Fruit fly (Drosophila melanogaster): Measurements from ENCODE around the gene RpL30.

RpL30 gene

dm6 chr2L:19009130-19009529, at the start of gene RpL30 (continued):
- peak; percentile 85 for TF ChIP-seq Abd-B (GFP tag; optimal IDR thresholded peaks at IDR 0.05)
- TF ChIP-seq pita (GFP tag; optimal IDR thresholded peaks at IDR 0.05), result peak; percentile 100
- peak; percentile 56 for TF ChIP-seq sisA (GFP tag; IDR thresholded peaks at IDR 0.05)
- peak; percentile 26; the same call in 1 of the 3 replicates for TF ChIP-seq Doc3 (GFP tag; IDR thresholded peaks at IDR 0.05; ENCODE audit: partially characterized antibody)
- TF ChIP-seq MESR4 (GFP tag; optimal IDR thresholded peaks at IDR 0.05), result peak; percentile 100
- TF ChIP-seq vvl (GFP tag; IDR thresholded peaks at IDR 0.05), result peak; percentile 97
- TF ChIP-seq shn (GFP tag; optimal IDR thresholded peaks at IDR 0.05), result peak; percentile 87
- TF ChIP-seq gro (GFP tag; optimal IDR thresholded peaks at IDR 0.05), result peak; percentile 90
- TF ChIP-seq CG2199 (GFP tag; IDR thresholded peaks at IDR 0.05), result peak; percentile 86
- TF ChIP-seq Mrtf (GFP tag; IDR thresholded peaks at IDR 0.05), result peak; percentile 57; the same call in 2 of the 3 replicates
- TF ChIP-seq pfk (GFP tag; optimal IDR thresholded peaks at IDR 0.05), result peak; percentile 83
- peak; percentile 90 for TF ChIP-seq grn (GFP tag; optimal IDR thresholded peaks at IDR 0.05)
- peak; percentile 60 for TF ChIP-seq CG30020 (tag; optimal IDR thresholded peaks at IDR 0.05)
- peak; percentile 95 for TF ChIP-seq Max (GFP tag; optimal IDR thresholded peaks at IDR 0.05)
- no peak for TF ChIP-seq zen2 (GFP tag; IDR thresholded peaks at IDR 0.05; ENCODE audit: partially characterized antibody)
- peak; percentile 95 for TF ChIP-seq CG9727 (GFP tag; optimal IDR thresholded peaks at IDR 0.05)
- TF ChIP-seq CG33213 (GFP tag; optimal IDR thresholded peaks at IDR 0.05), result peak; percentile 98
- TF ChIP-seq salm (tag; optimal IDR thresholded peaks at IDR 0.05), result peak; percentile 92
- TF ChIP-seq Neu2 (GFP tag; optimal IDR thresholded peaks at IDR 0.05; ENCODE audit: borderline replicate concordance), result peak; percentile 58
- TF ChIP-seq CG1602 (GFP tag; optimal IDR thresholded peaks at IDR 0.05), result peak; percentile 65
- TF ChIP-seq sens (GFP tag), result peak; percentile 97
- peak; percentile 99 for TF ChIP-seq E2f2 (GFP tag; IDR thresholded peaks at IDR 0.05)
- peak; percentile 72 for TF ChIP-seq Adf1 (GFP tag; IDR thresholded peaks at IDR 0.05)
- peak; percentile 70 for TF ChIP-seq Elba2 (GFP tag; optimal IDR thresholded peaks at IDR 0.05)
- TF ChIP-seq Sry-δ (GFP tag; optimal IDR thresholded peaks at IDR 0.05), result peak; percentile 82
- peak; percentile 51 for TF ChIP-seq fd96Cb (tag; optimal IDR thresholded peaks at IDR 0.05)
- TF ChIP-seq ttk (GFP tag; IDR thresholded peaks at IDR 0.05), result peak; percentile 74
- peak; percentile 99 for TF ChIP-seq ci (GFP tag; IDR thresholded peaks at IDR 0.05)
- TF ChIP-seq Six4 (GFP tag; optimal IDR thresholded peaks at IDR 0.05), result peak; percentile 73
- TF ChIP-seq CG4360 (GFP tag; IDR thresholded peaks at IDR 0.05), result peak; percentile 70
- peak; percentile 84 for TF ChIP-seq Hey (tag; optimal IDR thresholded peaks at IDR 0.05)
- TF ChIP-seq CG2712 (tag; optimal IDR thresholded peaks at IDR 0.05), result peak; percentile 87
- peak; percentile 72 for TF ChIP-seq lmd (GFP tag; IDR thresholded peaks at IDR 0.05)
- no peak for TF ChIP-seq Dfd (GFP tag; optimal IDR thresholded peaks at IDR 0.05)
- TF ChIP-seq CG15011 (GFP tag; optimal IDR thresholded peaks at IDR 0.05), result peak; percentile 89
- 0 out of 3 replicates have a peak, but pooled peaks have one; percentile 55 for TF ChIP-seq CG34224 (GFP tag; IDR thresholded peaks at IDR 0.05; ENCODE audit: partially characterized antibody)
- TF ChIP-seq CG4404 (GFP tag; IDR thresholded peaks at IDR 0.05), result peak; percentile 52; the same call in 1 of the 2 replicates
- TF ChIP-seq CG11723 (GFP tag; optimal IDR thresholded peaks at IDR 0.05), result peak; percentile 89
- TF ChIP-seq Rfx (GFP tag; IDR thresholded peaks at IDR 0.05), result peak; percentile 93
- TF ChIP-seq Lim3 (GFP tag; IDR thresholded peaks at IDR 0.05), result no peak
- peak; percentile 84 for TF ChIP-seq en (GFP tag; optimal IDR thresholded peaks at IDR 0.05)
- TF ChIP-seq CG4707 (GFP tag; optimal IDR thresholded peaks at IDR 0.05), result peak; percentile 94
- TF ChIP-seq HmgZ (tag; optimal IDR thresholded peaks at IDR 0.05), result peak; percentile 97
- TF ChIP-seq gem (tag; optimal IDR thresholded peaks at IDR 0.05), result peak; percentile 75
- TF ChIP-seq Xbp1 (GFP tag; optimal IDR thresholded peaks at IDR 0.05), result peak; percentile 87
- TF ChIP-seq CG7786 (GFP tag; optimal IDR thresholded peaks at IDR 0.05), result peak; percentile 82
- peak; percentile 81 for TF ChIP-seq tgo (GFP tag; IDR thresholded peaks at IDR 0.05)
- TF ChIP-seq sob (GFP tag; IDR thresholded peaks at IDR 0.05), result peak; percentile 93
- TF ChIP-seq schlank (tag; optimal IDR thresholded peaks at IDR 0.05), result peak; percentile 92
- TF ChIP-seq CG31388 (GFP tag; optimal IDR thresholded peaks at IDR 0.05), result peak; percentile 33
- peak; percentile 65 for TF ChIP-seq Oli (tag; optimal IDR thresholded peaks at IDR 0.05)

Measured in whole organism, embryonic.